Fruit fly (Drosophila melanogaster): Measurements from ENCODE around the gene CG9213.

The CG9213 gene

DNA sequence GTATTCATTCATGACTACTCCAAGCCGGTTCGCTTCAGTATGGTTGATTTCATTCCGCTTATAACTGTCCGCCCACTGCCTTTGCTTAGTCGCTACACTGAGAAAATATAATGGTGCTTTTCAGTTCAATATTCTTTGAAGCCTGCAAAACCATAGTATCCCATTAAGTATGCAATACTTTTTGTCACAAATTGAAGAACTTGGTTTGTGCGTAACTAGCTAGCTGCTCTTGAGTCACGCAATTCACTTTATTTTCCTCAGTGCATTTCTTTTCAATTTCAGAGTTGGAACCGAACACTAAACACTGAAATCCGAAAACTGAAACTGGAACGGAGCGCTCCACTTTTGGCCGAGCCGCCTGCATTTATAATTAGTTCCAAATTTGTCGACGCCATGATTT is 25.4 kb upstream of the CG9213 start (continued):
- TF ChIP-seq nmo (GFP tag; optimal IDR thresholded peaks at IDR 0.05) = peak; percentile 46
- no peak for TF ChIP-seq CG4617 (GFP tag; optimal IDR thresholded peaks at IDR 0.05; ENCODE audit: borderline replicate concordance)
- TF ChIP-seq Hmr (GFP tag; optimal IDR thresholded peaks at IDR 0.05) = peak; percentile 28
- no peak for TF ChIP-seq CG11093 (GFP tag; IDR thresholded peaks at IDR 0.05)
- TF ChIP-seq unc-4 (GFP tag; IDR thresholded peaks at IDR 0.05; ENCODE audit: partially characterized antibody) = no peak
- no peak for TF ChIP-seq ERR (GFP tag; optimal IDR thresholded peaks at IDR 0.05)
- no peak for TF ChIP-seq CG15696 (tag; optimal IDR thresholded peaks at IDR 0.05)
- no peak for TF ChIP-seq abd-A (tag; optimal IDR thresholded peaks at IDR 0.05)
- peak; percentile 12 for TF ChIP-seq HmgZ (tag; optimal IDR thresholded peaks at IDR 0.05)
- TF ChIP-seq chn (GFP tag; optimal IDR thresholded peaks at IDR 0.05) = peak; percentile 19
- peak; percentile 52 for TF ChIP-seq CG6813 (GFP tag; optimal IDR thresholded peaks at IDR 0.05)
- 0 out of 2 replicates have a peak, but pooled peaks have one; percentile 28 for TF ChIP-seq CG1024 (GFP tag; IDR thresholded peaks at IDR 0.05)
- TF ChIP-seq CG11723 (GFP tag; optimal IDR thresholded peaks at IDR 0.05) = no peak
- peak; percentile 23 for TF ChIP-seq Dad (GFP tag; optimal IDR thresholded peaks at IDR 0.05)
- peak; percentile 31 for TF ChIP-seq zen (tag; optimal IDR thresholded peaks at IDR 0.05)
- TF ChIP-seq CG16779 (GFP tag; IDR thresholded peaks at IDR 0.05) = 0 out of 2 replicates have a peak, but pooled peaks have one; percentile 46
- TF ChIP-seq pnt (GFP tag; optimal IDR thresholded peaks at IDR 0.05) = peak; percentile 44
- peak; percentile 36 for TF ChIP-seq MTF-1 (GFP tag; optimal IDR thresholded peaks at IDR 0.05; ENCODE audit: borderline replicate concordance)
- no peak for TF ChIP-seq sd (tag; optimal IDR thresholded peaks at IDR 0.05)
- TF ChIP-seq dimm (GFP tag; IDR thresholded peaks at IDR 0.05) = no peak
- TF ChIP-seq CG4730 (GFP tag; IDR thresholded peaks at IDR 0.05) = peak; percentile 55
- no peak for TF ChIP-seq jigr1 (GFP tag; IDR thresholded peaks at IDR 0.05)
- TF ChIP-seq sug (tag; optimal IDR thresholded peaks at IDR 0.05) = no peak
- TF ChIP-seq pros (GFP tag; optimal IDR thresholded peaks at IDR 0.05) = no peak
- TF ChIP-seq CG17829 (tag; optimal IDR thresholded peaks at IDR 0.05) = peak; percentile 48
- peak; percentile 38 for TF ChIP-seq CG18262 (tag; optimal IDR thresholded peaks at IDR 0.05)
- peak; percentile 52 for TF ChIP-seq NK7.1 (GFP tag; optimal IDR thresholded peaks at IDR 0.05)
- peak; percentile 44 for TF ChIP-seq gro (GFP tag; optimal IDR thresholded peaks at IDR 0.05)
- no peak for TF ChIP-seq HmgD (GFP tag; optimal IDR thresholded peaks at IDR 0.05)
- peak; percentile 25 for TF ChIP-seq Nf-YC (tag; optimal IDR thresholded peaks at IDR 0.05)
- TF ChIP-seq CG2875 (GFP tag; optimal IDR thresholded peaks at IDR 0.05) = peak; percentile 2
- peak; percentile 54 for TF ChIP-seq pum (GFP tag; optimal IDR thresholded peaks at IDR 0.05)
- peak; percentile 55 for TF ChIP-seq CG10366 (GFP tag; IDR thresholded peaks at IDR 0.05)
- TF ChIP-seq CG32772 (GFP tag; IDR thresholded peaks at IDR 0.05) = peak; percentile 36; the same call in 1 of the 2 replicates
- TF ChIP-seq Deaf1 (tag; optimal IDR thresholded peaks at IDR 0.05) = peak; percentile 15
- no peak for TF ChIP-seq D (optimal IDR thresholded peaks at IDR 0.05)
- no peak for TF ChIP-seq D (GFP tag; optimal IDR thresholded peaks at IDR 0.05)
- TF ChIP-seq h (optimal IDR thresholded peaks at IDR 0.05) = no peak
- peak; percentile 49 for TF ChIP-seq slp2 (GFP tag; optimal IDR thresholded peaks at IDR 0.05)
- peak; percentile 22 for TF ChIP-seq cwo (GFP tag; optimal IDR thresholded peaks at IDR 0.05)
- TF ChIP-seq grn (GFP tag; optimal IDR thresholded peaks at IDR 0.05) = no peak
- no peak for TF ChIP-seq Stat92E (GFP tag; optimal IDR thresholded peaks at IDR 0.05)
- no peak for TF ChIP-seq Poxn (GFP tag; IDR thresholded peaks at IDR 0.05)
- TF ChIP-seq inv (GFP tag; IDR thresholded peaks at IDR 0.05; ENCODE audit: partially characterized antibody) = no peak
- no peak for TF ChIP-seq sima (GFP tag; optimal IDR thresholded peaks at IDR 0.05)
- TF ChIP-seq fd102C (GFP tag; optimal IDR thresholded peaks at IDR 0.05) = no peak
- no peak for TF ChIP-seq NC2α (GFP tag; optimal IDR thresholded peaks at IDR 0.05)
- no peak for TF ChIP-seq pita (GFP tag; optimal IDR thresholded peaks at IDR 0.05)
- no peak for TF ChIP-seq CG10462 (GFP tag; optimal IDR thresholded peaks at IDR 0.05)
- no peak for TF ChIP-seq CG2129 (GFP tag; IDR thresholded peaks at IDR 0.05; ENCODE audit: partially characterized antibody)
- TF ChIP-seq Elba2 (GFP tag; optimal IDR thresholded peaks at IDR 0.05) = no peak
